Worm (Caenorhabditis elegans) whole organism, L4 larva: ENCODE results near the gene phat-8.

Experiments
- fkh-10 ChIP-seq: fragments of 150-350 bp; optimal IDR thresholded peaks from 2 replicates; lab custom pipeline; 2014; ENCODE audit warnings: missing biosample characterization, missing genetic modification reagents, missing genetic modification characterization
- mxl-2 ChIP-seq: fragments of 200-800 bp; sonication (Bioruptor generic); conservative IDR thresholded peaks from 2 replicates; pipeline ENCODE4 v1.3.6; 2022; ENCODE audit warnings: missing genetic modification reagents, missing genetic modification characterization, missing compliant biosample characterization
- zag-1 ChIP-seq: fragments of 150-350 bp; optimal IDR thresholded peaks from 2 replicates; lab custom pipeline; 2014; ENCODE audit warnings: missing biosample characterization, missing genetic modification characterization

ce11 chrII:12480811-12481210, 9.2 kb downstream of the phat-8 start, which contains the start of gene arrd-9:
- TF ChIP-seq fkh-10 (GFP tag; lab: Kevin White, UChicago) = no peak
- TF ChIP-seq zag-1 (tag; lab: Kevin White, UChicago) = no peak
- no peak for TF ChIP-seq mxl-2 (GFP tag; lab: Robert Waterston, UW)
